Fruit fly (Drosophila melanogaster): ENCODE results near the gene CG14397.
A peak's percentile ranks its signal among the peaks of the same experiment; 100 is the strongest.

CG14397 gene

dm6 chr2L:21111849-21112248 lies 20.8 kb downstream of the CG14397 start:
- TF ChIP-seq Xrp1 (GFP tag; IDR thresholded peaks at IDR 0.05) (0 out of 2 replicates have a peak, but pooled peaks have one; percentile 9), CG15696 (tag; optimal IDR thresholded peaks at IDR 0.05) (peak; percentile 50), CG1529 (GFP tag; optimal IDR thresholded peaks at IDR 0.05) (no peak), CG2199 (GFP tag; IDR thresholded peaks at IDR 0.05) (peak; percentile 57; the same call in 1 of the 3 replicates), D19A (tag; optimal IDR thresholded peaks at IDR 0.05) (peak; percentile 65), twi (tag; optimal IDR thresholded peaks at IDR 0.05) (peak; percentile 26), sr (GFP tag; IDR thresholded peaks at IDR 0.05) (no peak)

dm6 chr2L:21113546-21113945 lies 22.5 kb downstream of the CG14397 start:
- TF ChIP-seq CG9609 (GFP tag; optimal IDR thresholded peaks at IDR 0.05): no peak
- no peak for TF ChIP-seq ken (GFP tag; IDR thresholded peaks at IDR 0.05)
- peak; percentile 59 for TF ChIP-seq sens (GFP tag)

dm6 chr2L:21115687-21116086 lies 24.7 kb downstream of the CG14397 start:
- TF ChIP-seq CG2199 (GFP tag; IDR thresholded peaks at IDR 0.05) (peak; percentile 97), CG6791 (GFP tag; IDR thresholded peaks at IDR 0.05; ENCODE audit: partially characterized antibody) (no peak), odd (GFP tag; optimal IDR thresholded peaks at IDR 0.05) (no peak)

- no peak for TF ChIP-seq CG7745 (tag; optimal IDR thresholded peaks at IDR 0.05)
- TF ChIP-seq CG31224 (GFP tag; IDR thresholded peaks at IDR 0.05): no peak
- TF ChIP-seq gfzf (GFP tag; optimal IDR thresholded peaks at IDR 0.05): no peak
- TF ChIP-seq Dip2 (GFP tag; IDR thresholded peaks at IDR 0.05): no peak
- no peak for TF ChIP-seq gsb-n (tag; optimal IDR thresholded peaks at IDR 0.05)
- no peak for TF ChIP-seq lola (GFP tag; optimal IDR thresholded peaks at IDR 0.05)
- no peak for TF ChIP-seq Sry-δ (GFP tag; optimal IDR thresholded peaks at IDR 0.05)
- no peak for TF ChIP-seq CG17186 (GFP tag; optimal IDR thresholded peaks at IDR 0.05)
- no peak for TF ChIP-seq CG7556 (GFP tag; optimal IDR thresholded peaks at IDR 0.05)
- no peak for TF ChIP-seq en (GFP tag; optimal IDR thresholded peaks at IDR 0.05)
- TF ChIP-seq CG2712 (tag; optimal IDR thresholded peaks at IDR 0.05): no peak
- TF ChIP-seq ind (GFP tag; optimal IDR thresholded peaks at IDR 0.05): no peak
- no peak for TF ChIP-seq dmrt11E (tag; optimal IDR thresholded peaks at IDR 0.05)
- TF ChIP-seq CG9932 (GFP tag; IDR thresholded peaks at IDR 0.05): no peak
- no peak for TF ChIP-seq B-H2 (GFP tag; optimal IDR thresholded peaks at IDR 0.05)
- no peak for TF ChIP-seq Dbx (GFP tag; IDR thresholded peaks at IDR 0.05)
- TF ChIP-seq rib (GFP tag; IDR thresholded peaks at IDR 0.05): no peak
Observed at dm6 chr2L:21135764-21136163, 44.7 kb downstream of the CG14397 start.

dm6 chr2L:21141714-21142500 lies 50.9 kb downstream of the CG14397 start, which contains the start of gene Dap160:
Gene Dap160, minus strand, starts transcription at chr2L:21142347.
- TF ChIP-seq Atf6 (GFP tag; IDR thresholded peaks at IDR 0.05): no peak
- 0 out of 2 replicates have a peak, but pooled peaks have one; percentile 33 for TF ChIP-seq CG1024 (GFP tag; IDR thresholded peaks at IDR 0.05)
- peak; percentile 29; the same call in 1 of the 2 replicates for TF ChIP-seq MBD-R2 (GFP tag; IDR thresholded peaks at IDR 0.05)
- no peak for TF ChIP-seq CG1792 (GFP tag; optimal IDR thresholded peaks at IDR 0.05)
- TF ChIP-seq cg (GFP tag; optimal IDR thresholded peaks at IDR 0.05): peak; percentile 61
- peak; percentile 24 for TF ChIP-seq mirr (GFP tag; optimal IDR thresholded peaks at IDR 0.05)
- peak; percentile 70 for TF ChIP-seq BEAF-32 (GFP tag; optimal IDR thresholded peaks at IDR 0.05)
- peak; percentile 63; the same call in 1 of the 3 replicates for TF ChIP-seq hb (GFP tag; IDR thresholded peaks at IDR 0.05; ENCODE audit: partially characterized antibody)
- TF ChIP-seq btn (GFP tag; optimal IDR thresholded peaks at IDR 0.05): no peak
- TF ChIP-seq zen2 (GFP tag; IDR thresholded peaks at IDR 0.05; ENCODE audit: partially characterized antibody): peak; percentile 50; the same call in 1 of the 3 replicates
- TF ChIP-seq tna (GFP tag; IDR thresholded peaks at IDR 0.05; ENCODE audit: partially characterized antibody): peak; percentile 59; the same call in 1 of the 2 replicates
- TF ChIP-seq vnd (GFP tag; IDR thresholded peaks at IDR 0.05; ENCODE audit: partially characterized antibody): peak; percentile 64
- TF ChIP-seq HLH4C (GFP tag; IDR thresholded peaks at IDR 0.05; ENCODE audit: partially characterized antibody): peak; percentile 62
- no peak for TF ChIP-seq GATAe (GFP tag; conservative IDR thresholded peaks at IDR 0.05)
- peak; percentile 67 for TF ChIP-seq pzg (GFP tag; optimal IDR thresholded peaks at IDR 0.05)

Measured in whole organism, embryonic.